Worm (Caenorhabditis elegans): ENCODE data around the gene C09E10.3.

The C09E10.3 gene

ce11 chrX:991274-991673 lies at the start of gene C09E10.3, which contains the start of gene dgk-1:
Gene C09E10.3 (minus strand): TSS chrX:991374.
Gene dgk-1 (minus strand): TSS chrX:991456.
- TF ChIP-seq W03F9.2 (tag; optimal IDR thresholded peaks at IDR 0.05): no peak
- TF ChIP-seq him-1 (tag; optimal IDR thresholded peaks at IDR 0.05): no peak
- TF ChIP-seq dao-5 (tag; optimal IDR thresholded peaks at IDR 0.05): no peak

- TF ChIP-seq W03F9.2 (tag; optimal IDR thresholded peaks at IDR 0.05) (no peak), him-1 (tag; optimal IDR thresholded peaks at IDR 0.05) (no peak), dao-5 (tag; optimal IDR thresholded peaks at IDR 0.05) (no peak)
Measured at ce11 chrX:1038347-1038746, 47.2 kb upstream of the C09E10.3 start, which contains the start of gene F55A4.7. Gene F55A4.7 (minus strand): TSS chrX:1038447.

ce11 chrX:1035039-1035598 lies 43.9 kb upstream of the C09E10.3 start, which contains the start of the genes stau-1 and sec-22:
Gene stau-1 (minus strand): TSS chrX:1035286.
Gene sec-22 (plus strand): TSS chrX:1035548.
- TF ChIP-seq dao-5 (tag; optimal IDR thresholded peaks at IDR 0.05): no peak
- TF ChIP-seq W03F9.2 (tag; optimal IDR thresholded peaks at IDR 0.05): no peak
- no peak for TF ChIP-seq him-1 (tag; optimal IDR thresholded peaks at IDR 0.05)

ce11 chrX:1030867-1031266 lies 39.7 kb upstream of the C09E10.3 start:
- TF ChIP-seq him-1 (tag; optimal IDR thresholded peaks at IDR 0.05): no peak
- no peak for TF ChIP-seq dao-5 (tag; optimal IDR thresholded peaks at IDR 0.05)
- no peak for TF ChIP-seq W03F9.2 (tag; optimal IDR thresholded peaks at IDR 0.05)

DNA sequence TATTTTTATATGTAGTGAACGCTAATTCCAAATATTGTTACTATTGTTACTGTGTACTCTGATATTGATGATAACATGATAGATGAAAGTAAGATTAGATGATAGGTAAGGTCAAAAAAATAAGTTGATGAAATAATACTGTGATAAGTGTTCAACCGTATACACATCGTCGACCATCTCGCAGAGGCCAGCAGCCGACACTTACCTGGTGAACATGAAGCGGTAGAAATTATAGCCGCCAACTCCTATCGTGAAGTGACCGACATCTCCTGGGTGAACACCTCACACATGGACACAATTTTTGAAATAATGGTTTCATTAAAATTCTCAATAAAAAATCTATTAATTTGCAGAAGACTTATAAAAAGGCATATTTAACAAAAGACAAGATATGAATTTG lies 36.2 kb upstream of the C09E10.3 start:
- TF ChIP-seq W03F9.2 (tag; optimal IDR thresholded peaks at IDR 0.05): no peak
- no peak for TF ChIP-seq him-1 (tag; optimal IDR thresholded peaks at IDR 0.05)

ce11 chrX:1026722-1027121 lies 35.5 kb upstream of the C09E10.3 start:
- no peak for TF ChIP-seq him-1 (tag; optimal IDR thresholded peaks at IDR 0.05)
- TF ChIP-seq dao-5 (tag; optimal IDR thresholded peaks at IDR 0.05): no peak
- no peak for TF ChIP-seq W03F9.2 (tag; optimal IDR thresholded peaks at IDR 0.05)

ce11 chrX:1025010-1025409 lies 33.8 kb upstream of the C09E10.3 start, which contains the start of gene F55A4.3:
Gene F55A4.3 (minus strand): TSS chrX:1025110.
- no peak for TF ChIP-seq W03F9.2 (tag; optimal IDR thresholded peaks at IDR 0.05)
- no peak for TF ChIP-seq dao-5 (tag; optimal IDR thresholded peaks at IDR 0.05)
- no peak for TF ChIP-seq him-1 (tag; optimal IDR thresholded peaks at IDR 0.05)

DNA sequence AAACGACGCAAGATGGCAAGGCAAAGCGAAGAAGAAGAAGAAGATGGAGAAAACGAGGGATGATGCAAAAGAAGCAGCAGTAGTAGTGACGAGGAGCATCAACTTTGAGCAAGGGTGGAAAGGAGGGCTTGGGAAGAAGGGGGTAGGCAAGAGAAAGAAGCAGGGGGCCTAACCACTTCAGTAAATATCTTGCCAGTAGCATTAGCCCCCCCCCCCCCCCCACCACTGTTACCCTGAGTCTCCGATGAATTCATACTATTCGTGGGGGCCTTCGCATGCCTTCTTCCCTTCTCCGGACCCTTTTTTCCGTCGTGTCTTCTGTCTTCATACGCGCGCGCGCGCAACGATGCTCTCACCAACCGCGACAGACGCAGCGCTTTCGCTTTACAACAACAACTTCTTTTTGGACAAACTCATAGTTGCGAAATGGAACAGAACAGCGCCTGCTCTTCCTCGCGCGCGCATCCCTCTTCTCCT lies 30.7 kb upstream of the C09E10.3 start:
- TF ChIP-seq dao-5 (tag; optimal IDR thresholded peaks at IDR 0.05) (no peak), W03F9.2 (tag; optimal IDR thresholded peaks at IDR 0.05) (no peak), him-1 (tag; optimal IDR thresholded peaks at IDR 0.05) (peak; percentile 23)

DNA sequence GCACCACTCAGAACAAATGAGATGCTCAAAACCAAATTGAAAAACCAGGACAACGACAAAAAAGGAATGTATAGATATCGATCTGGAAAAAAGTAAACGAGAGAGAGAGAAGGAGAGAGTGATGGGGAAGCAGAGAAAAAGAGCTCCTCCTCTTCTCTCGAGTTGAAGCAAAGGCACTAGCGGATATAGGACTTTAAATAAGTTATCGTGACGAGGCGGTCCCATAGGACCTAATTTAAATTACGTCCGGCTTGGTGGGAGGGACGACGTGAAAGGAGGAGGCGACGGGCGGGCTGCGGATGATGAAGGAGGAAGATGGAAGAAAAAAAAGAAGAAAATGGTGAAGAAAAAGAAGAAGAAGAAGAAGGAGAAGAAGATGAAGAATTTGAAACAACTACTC lies 27.4 kb upstream of the C09E10.3 start:
- no peak for TF ChIP-seq dao-5 (tag; optimal IDR thresholded peaks at IDR 0.05)
- no peak for TF ChIP-seq W03F9.2 (tag; optimal IDR thresholded peaks at IDR 0.05)
- peak; percentile 56 for TF ChIP-seq him-1 (tag; optimal IDR thresholded peaks at IDR 0.05)

ce11 chrX:1017456-1017855 lies 26.3 kb upstream of the C09E10.3 start, which contains the start of the genes F55A4.13 and nlf-1:
Gene F55A4.13 (minus strand): TSS chrX:1017556.
Gene nlf-1 (minus strand): TSS chrX:1017567.
- TF ChIP-seq dao-5 (tag; optimal IDR thresholded peaks at IDR 0.05) (no peak), W03F9.2 (tag; optimal IDR thresholded peaks at IDR 0.05) (no peak), him-1 (tag; optimal IDR thresholded peaks at IDR 0.05) (no peak)

DNA sequence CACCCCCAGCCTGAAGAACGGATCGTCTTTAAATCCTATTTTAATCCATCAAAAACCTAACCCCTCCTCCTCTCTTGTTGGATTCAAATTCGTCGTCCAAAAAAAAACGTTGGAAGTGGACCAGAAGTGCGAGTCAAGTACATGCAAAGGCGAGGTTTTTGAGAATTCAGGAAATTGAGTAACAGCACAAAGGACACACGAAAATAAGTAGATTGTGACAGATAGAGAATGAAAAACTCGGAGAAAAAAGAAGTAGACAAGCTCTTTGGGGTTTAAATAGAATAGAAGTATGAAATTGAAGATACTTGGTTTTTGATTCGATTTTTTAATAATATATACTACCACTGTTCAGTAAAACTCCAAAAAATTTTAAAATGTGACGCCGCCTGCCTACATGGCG lies 23.5 kb upstream of the C09E10.3 start:
- TF ChIP-seq dao-5 (tag; optimal IDR thresholded peaks at IDR 0.05) (no peak), W03F9.2 (tag; optimal IDR thresholded peaks at IDR 0.05) (no peak), him-1 (tag; optimal IDR thresholded peaks at IDR 0.05) (no peak)

DNA sequence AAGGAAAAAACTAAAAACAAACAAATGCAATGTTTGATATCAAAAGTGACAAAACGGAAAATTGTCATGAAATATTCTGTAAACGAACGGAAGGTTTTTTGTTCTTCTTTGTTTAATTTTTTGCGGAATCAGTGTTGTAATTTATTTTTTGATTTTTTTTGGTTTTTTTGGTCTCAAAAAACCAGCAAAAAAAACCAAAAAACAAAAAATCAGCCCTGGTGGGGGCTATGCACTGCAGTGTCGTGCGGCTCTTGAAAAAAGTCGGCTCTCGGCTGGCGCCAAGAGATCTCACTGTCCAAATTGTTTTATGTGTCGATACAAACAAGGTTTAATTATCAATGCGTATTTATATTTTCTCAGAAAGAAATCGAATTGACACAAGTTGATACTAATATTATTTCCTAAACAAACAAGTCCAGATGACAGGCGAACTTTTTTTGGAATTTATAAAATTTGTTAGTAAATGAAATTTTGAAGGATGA lies 21.3 kb upstream of the C09E10.3 start:
- TF ChIP-seq W03F9.2 (tag; optimal IDR thresholded peaks at IDR 0.05) (no peak), him-1 (tag; optimal IDR thresholded peaks at IDR 0.05) (no peak), dao-5 (tag; optimal IDR thresholded peaks at IDR 0.05) (no peak)

ce11 chrX:1010627-1011452 lies 19.7 kb upstream of the C09E10.3 start:
- TF ChIP-seq him-1 (tag; optimal IDR thresholded peaks at IDR 0.05) (no peak), dao-5 (tag; optimal IDR thresholded peaks at IDR 0.05) (no peak), W03F9.2 (tag; optimal IDR thresholded peaks at IDR 0.05) (no peak)

DNA sequence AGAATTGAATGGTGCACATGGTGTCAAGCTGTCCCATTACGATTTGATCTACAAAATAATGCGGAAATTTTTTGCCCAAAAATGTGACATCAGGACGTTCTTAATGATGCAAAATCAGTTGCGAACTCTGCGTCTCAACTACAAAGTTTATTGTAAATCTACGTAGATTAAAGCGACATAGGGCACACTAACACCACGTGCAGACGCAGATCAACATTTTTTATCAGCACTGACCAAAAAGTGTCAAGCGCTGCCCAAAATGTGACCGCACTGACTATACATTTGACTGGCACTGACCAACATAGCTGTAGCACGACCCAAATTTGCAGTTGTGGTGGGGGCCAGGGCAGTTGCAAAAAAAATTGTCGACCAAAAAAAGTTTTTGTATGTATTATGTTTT lies 18.3 kb upstream of the C09E10.3 start:
- TF ChIP-seq dao-5 (tag; optimal IDR thresholded peaks at IDR 0.05) (no peak), W03F9.2 (tag; optimal IDR thresholded peaks at IDR 0.05) (no peak), him-1 (tag; optimal IDR thresholded peaks at IDR 0.05) (no peak)

Measured in whole organism, L4/young adult.